Worm (Caenorhabditis elegans) whole organism, L3 larva: ENCODE data around the gene K09E9.7.

Source experiments
- R02D3.7 ChIP-seq: fragments of 150-350 bp; optimal IDR thresholded peaks from 2 replicates; lab custom pipeline; 2014; ENCODE audit warnings: missing biosample characterization, missing genetic modification characterization
- ZK546.5 ChIP-seq: sonication (generic microtip); optimal IDR thresholded peaks from 2 replicates; lab custom pipeline; 2017; ENCODE audit warnings: missing biosample characterization, missing genetic modification characterization
- aly-2 ChIP-seq: fragments of 150-350 bp; optimal IDR thresholded peaks from 2 replicates; lab custom pipeline; 2014; ENCODE audit warnings: missing biosample characterization, missing genetic modification characterization
- ama-1 ChIP-seq: fragments of 150-350 bp; optimal IDR thresholded peaks from 2 replicates; lab custom pipeline; 2018
- ceh-82 ChIP-seq: fragments of 150-350 bp; optimal IDR thresholded peaks from 2 replicates; lab custom pipeline; 2014; ENCODE audit warnings: missing biosample characterization, missing genetic modification characterization
- daf-12 ChIP-seq: fragments of 150-350 bp; optimal IDR thresholded peaks from 2 replicates; lab custom pipeline; 2014; ENCODE audit warnings: missing biosample characterization, missing genetic modification reagents, missing genetic modification characterization
- egl-27 ChIP-seq: sonication (generic microtip); optimal IDR thresholded peaks from 4 replicates; lab custom pipeline; 2017; ENCODE audit warnings: missing biosample characterization, missing genetic modification reagents, missing genetic modification characterization
- elt-2 ChIP-seq: sonication (generic microtip); optimal IDR thresholded peaks from 2 replicates; lab custom pipeline; 2016; ENCODE audit warnings: missing genetic modification reagents, mild to moderate bottlenecking, missing genetic modification characterization, missing compliant biosample characterization
- eor-1 ChIP-seq, 2 experiments: fragments of 150-350 bp; optimal IDR thresholded peaks; 2 replicates each; lab custom pipeline; 2014 to 2018; ENCODE audit warnings: missing biosample characterization in 2 of 2, missing genetic modification characterization in 2 of 2
- fkh-10 ChIP-seq: sonication (generic microtip); optimal IDR thresholded peaks from 2 replicates; lab custom pipeline; 2017; ENCODE audit warnings: missing biosample characterization, missing genetic modification reagents, missing genetic modification characterization
- fkh-2 ChIP-seq: fragments of 150-350 bp; optimal IDR thresholded peaks from 2 replicates; lab custom pipeline; 2014; ENCODE audit warnings: missing biosample characterization, missing genetic modification reagents, missing genetic modification characterization
- fos-1 ChIP-seq: fragments of 150-350 bp; optimal IDR thresholded peaks from 2 replicates; lab custom pipeline; 2014; ENCODE audit warnings: missing biosample characterization, missing genetic modification characterization
- hmg-11 ChIP-seq: sonication (generic microtip); optimal IDR thresholded peaks from 2 replicates; lab custom pipeline; 2016; ENCODE audit warnings: missing genetic modification characterization, missing compliant biosample characterization
- jun-1 ChIP-seq: fragments of 150-350 bp; optimal IDR thresholded peaks from 2 replicates; lab custom pipeline; 2014; ENCODE audit warnings: missing biosample characterization, missing genetic modification reagents, missing genetic modification characterization
- lin-39 ChIP-seq: fragments of 150-350 bp; optimal IDR thresholded peaks from 2 replicates; lab custom pipeline; 2018; ENCODE audit warnings: missing biosample characterization, missing genetic modification reagents, missing genetic modification characterization
- nfya-1 ChIP-seq: sonication (generic microtip); optimal IDR thresholded peaks from 2 replicates; lab custom pipeline; 2017; ENCODE audit warnings: missing genetic modification characterization, mild to moderate bottlenecking, missing compliant biosample characterization, antibody characterized with exemption, moderate library complexity; ENCODE audit not compliant: insufficient read depth
- nhr-11 ChIP-seq: fragments of 150-350 bp; optimal IDR thresholded peaks from 2 replicates; lab custom pipeline; 2014; ENCODE audit warnings: missing biosample characterization, missing genetic modification characterization
- nhr-12 ChIP-seq: fragments of 150-350 bp; optimal IDR thresholded peaks from 2 replicates; lab custom pipeline; 2014; ENCODE audit warnings: missing biosample characterization, missing genetic modification characterization
- nhr-23 ChIP-seq: fragments of 150-350 bp; optimal IDR thresholded peaks from 2 replicates; lab custom pipeline; 2014; ENCODE audit warnings: missing biosample characterization, missing genetic modification reagents, missing genetic modification characterization
- pha-4 ChIP-seq: fragments of 150-350 bp; optimal IDR thresholded peaks from 2 replicates; lab custom pipeline; 2014; ENCODE audit warnings: missing biosample characterization, missing genetic modification reagents, missing genetic modification characterization
- pqm-1 ChIP-seq: fragments of 150-350 bp; optimal IDR thresholded peaks from 2 replicates; lab custom pipeline; 2017; ENCODE audit warnings: missing biosample characterization, missing genetic modification characterization, inconsistent platforms
- sea-2 ChIP-seq: fragments of 150-350 bp; sonication (generic microtip); optimal IDR thresholded peaks from 4 replicates; lab custom pipeline; 2014; ENCODE audit warnings: missing biosample characterization, missing genetic modification reagents, missing genetic modification characterization
- skn-1 ChIP-seq: fragments of 150-350 bp; optimal IDR thresholded peaks from 2 replicates; lab custom pipeline; 2014; ENCODE audit warnings: missing biosample characterization, missing genetic modification characterization
- snpc-4 ChIP-seq: fragments of 150-350 bp; optimal IDR thresholded peaks from 2 replicates; lab custom pipeline; 2014; ENCODE audit warnings: missing biosample characterization, missing genetic modification characterization
- unc-39 ChIP-seq: sonication (generic microtip); optimal IDR thresholded peaks from 4 replicates; lab custom pipeline; 2017; ENCODE audit warnings: missing biosample characterization, missing genetic modification characterization
- unc-62 ChIP-seq: fragments of 150-350 bp; sonication (generic microtip); optimal IDR thresholded peaks from 4 replicates; lab custom pipeline; 2014; ENCODE audit warnings: missing biosample characterization, missing genetic modification reagents, missing genetic modification characterization
- zag-1 ChIP-seq: fragments of 150-350 bp; optimal IDR thresholded peaks from 2 replicates; lab custom pipeline; 2014; ENCODE audit warnings: missing biosample characterization, missing genetic modification characterization

The K09E9.7 gene

DNA sequence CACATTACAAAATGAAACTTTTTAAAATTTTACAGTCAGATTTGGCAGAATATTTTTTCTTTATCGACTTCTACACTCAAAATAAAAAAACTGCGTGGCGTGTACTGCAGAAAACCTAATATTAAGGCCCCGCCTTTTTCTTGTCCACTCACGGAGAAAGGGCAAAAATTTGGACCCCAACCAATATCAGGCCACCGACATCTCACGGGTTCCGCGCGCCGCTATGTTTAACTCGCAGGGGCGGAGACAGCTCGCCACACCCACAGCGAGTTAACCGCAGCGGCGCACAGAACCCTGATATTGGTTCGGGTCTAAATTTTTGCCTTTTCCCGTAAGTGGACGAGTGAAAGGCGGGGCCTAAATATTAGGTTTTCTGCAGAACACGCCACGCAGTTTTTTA, 23.0 kb downstream of the K09E9.7 start:
- peak; percentile 41 for TF ChIP-seq snpc-4 (tag; lab: Kevin White, UChicago)
- no peak for TF ChIP-seq nfya-1 (tag; lab: Kevin White, UChicago)
- TF ChIP-seq fkh-10 (GFP tag; lab: Kevin White, UChicago): no peak
- no peak for TF ChIP-seq unc-39

DNA sequence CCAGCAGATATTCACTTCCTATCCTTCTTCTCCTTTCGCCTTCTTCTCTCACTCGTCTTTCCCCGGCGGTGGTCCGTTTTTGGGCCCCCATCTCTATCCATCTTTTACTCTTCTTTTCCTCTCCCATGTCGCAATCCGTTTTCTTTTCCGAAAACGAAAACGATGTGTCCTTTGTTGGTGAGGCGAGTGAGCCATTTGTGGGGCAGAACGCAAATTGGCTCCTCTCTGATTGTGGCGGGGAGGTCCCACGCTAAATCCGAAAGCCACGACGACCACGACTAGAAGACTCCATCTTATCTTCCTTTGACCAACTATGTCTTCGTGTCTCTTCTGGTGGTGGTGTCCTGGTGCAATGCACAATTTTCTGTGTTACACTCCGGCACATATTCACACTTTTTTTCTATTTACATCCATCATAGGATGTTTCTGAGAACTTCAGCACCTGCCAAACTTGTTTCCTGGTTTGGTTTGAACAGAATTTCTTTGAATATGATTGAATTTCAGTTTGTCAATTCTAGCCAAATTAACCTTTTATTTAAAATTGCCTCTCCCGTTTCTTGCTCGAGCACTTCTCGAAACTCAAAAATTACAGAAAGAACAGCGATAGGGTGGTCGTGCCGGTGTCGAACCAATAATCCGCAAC, 25.6 kb downstream of the K09E9.7 start, which contains the start of gene pcdr-1:
pcdr-1 (plus strand) TSS at position 593 of the 643 bp plus-strand sequence.
- TF ChIP-seq daf-12 (tag; lab: Kevin White, UChicago): no peak
- peak; percentile 7 for TF ChIP-seq nfya-1 (tag; lab: Kevin White, UChicago)
- TF ChIP-seq unc-39: no peak
- no peak for TF ChIP-seq nhr-12 (tag; lab: Kevin White, UChicago)

DNA sequence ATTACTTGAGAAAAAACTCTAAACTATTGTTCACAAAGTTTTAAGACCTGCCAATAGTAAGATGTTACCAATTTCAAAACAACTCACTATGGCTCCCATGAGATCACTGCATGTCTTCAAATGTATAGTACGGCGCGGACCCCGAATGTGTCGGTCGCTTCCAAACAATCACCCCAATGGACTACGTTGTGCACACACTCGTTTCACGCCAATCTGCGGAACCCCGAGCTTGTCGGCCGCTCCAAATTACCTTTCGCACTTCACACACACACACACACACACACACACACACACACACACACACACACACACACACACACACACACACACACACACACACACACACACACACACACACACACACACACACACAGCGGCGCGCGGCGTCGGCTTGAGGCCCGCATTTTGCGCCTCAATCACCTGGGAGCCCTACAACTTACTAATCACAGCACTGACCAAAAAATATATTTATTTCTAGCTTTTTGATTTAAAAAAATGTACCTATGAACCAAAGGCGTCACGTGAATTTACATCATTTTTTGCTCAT, 27.4 kb downstream of the K09E9.7 start:
- TF ChIP-seq lin-39: peak; percentile 9
- TF ChIP-seq ama-1 (lab: Kevin White, UChicago): no peak
- TF ChIP-seq, all 47 proteins: peak for 1

DNA sequence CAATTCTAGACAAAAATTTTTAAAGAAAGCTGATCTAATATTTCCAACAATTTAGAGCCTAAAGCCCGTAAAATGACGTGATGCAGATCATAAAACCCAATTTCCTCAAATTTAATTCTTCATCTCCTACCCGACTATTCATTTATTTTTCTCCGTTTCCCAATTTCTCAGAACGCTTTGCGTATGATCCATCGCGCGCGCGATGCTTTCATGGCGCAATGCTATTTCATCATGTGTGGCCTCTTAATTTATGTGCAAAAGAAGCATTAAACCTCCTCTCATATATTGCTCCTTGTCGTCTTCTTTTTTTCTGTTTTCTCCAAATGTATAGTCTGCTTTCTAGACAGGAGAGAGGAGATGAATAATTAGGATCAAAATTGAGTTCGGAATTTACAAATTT, 28.0 kb downstream of the K09E9.7 start:
- no peak for TF ChIP-seq sea-2 (GFP tag; lab: Kevin White, UChicago)
- no peak for TF ChIP-seq fkh-2 (tag; lab: Kevin White, UChicago)
- no peak for TF ChIP-seq nhr-23 (tag; lab: Kevin White, UChicago)
- TF ChIP-seq nhr-11 (tag; lab: Kevin White, UChicago): no peak

DNA sequence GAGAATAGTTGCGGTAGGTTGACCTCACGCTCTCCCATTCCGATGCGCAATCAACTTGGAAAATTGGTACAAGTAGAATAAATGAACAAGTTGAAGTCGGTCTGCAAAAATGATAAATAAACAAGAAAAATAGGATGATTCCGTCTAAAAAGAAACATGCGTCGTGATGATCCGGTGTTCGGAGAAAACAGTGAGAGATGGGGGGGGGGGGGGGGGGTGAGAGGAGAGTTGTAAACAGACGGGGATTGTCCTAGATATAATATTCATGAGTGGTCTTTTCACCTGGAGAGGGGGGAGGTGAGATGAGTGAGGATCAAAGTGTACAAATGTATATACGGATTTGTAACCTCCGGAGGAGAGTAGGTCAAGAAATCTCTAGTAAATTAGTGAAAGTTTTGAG, 34.9 kb downstream of the K09E9.7 start, which contains the start of gene F59D12.2:
F59D12.2 (minus strand) TSS at position 101 of the 400 bp plus-strand sequence.
- no peak for TF ChIP-seq unc-62
- TF ChIP-seq R02D3.7 (tag; lab: Kevin White, UChicago): no peak
- no peak for TF ChIP-seq ZK546.5
- TF ChIP-seq eor-1 (tag; optimal IDR thresholded peaks at IDR 0.05; lab: Kevin White, UChicago): no peak
- TF ChIP-seq zag-1 (tag; lab: Kevin White, UChicago): no peak
- no peak for TF ChIP-seq fkh-2 (tag; lab: Kevin White, UChicago)
- no peak for TF ChIP-seq egl-27 (tag; lab: Kevin White, UChicago)
- TF ChIP-seq ama-1 (lab: Kevin White, UChicago): no peak
- TF ChIP-seq nfya-1 (tag; lab: Kevin White, UChicago): no peak
- TF ChIP-seq fkh-10 (GFP tag; lab: Kevin White, UChicago): no peak
- TF ChIP-seq snpc-4 (tag; lab: Kevin White, UChicago): no peak
- no peak for TF ChIP-seq jun-1 (tag; lab: Kevin White, UChicago)

DNA sequence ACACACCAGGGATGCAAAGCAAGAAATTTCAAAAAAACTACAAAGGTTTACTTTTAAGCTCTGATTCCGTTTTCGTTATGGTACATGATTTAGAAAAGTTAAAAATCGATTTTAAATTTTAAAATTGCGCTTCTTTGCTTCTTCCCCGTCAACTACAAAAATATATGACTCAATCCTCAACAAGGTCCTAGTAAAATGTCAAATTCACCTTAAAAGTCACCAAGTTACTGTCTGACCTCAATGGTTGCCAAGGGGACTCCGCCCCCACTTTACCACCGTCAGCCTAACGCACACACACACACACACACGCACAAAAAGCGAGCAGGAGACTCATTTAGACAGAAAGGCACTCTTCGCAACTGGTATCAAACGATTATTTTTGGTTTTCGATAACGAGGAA, 40.7 kb downstream of the K09E9.7 start, which contains the start of gene gpn-1:
gpn-1 (plus strand) TSS at position 301 of the 400 bp plus-strand sequence.
- TF ChIP-seq nhr-12 (tag; lab: Kevin White, UChicago) (no peak), jun-1 (tag; lab: Kevin White, UChicago) (no peak), hmg-11 (tag; lab: Kevin White, UChicago) (no peak), skn-1 (no peak), fos-1 (tag; lab: Kevin White, UChicago) (no peak), aly-2 (no peak)

DNA sequence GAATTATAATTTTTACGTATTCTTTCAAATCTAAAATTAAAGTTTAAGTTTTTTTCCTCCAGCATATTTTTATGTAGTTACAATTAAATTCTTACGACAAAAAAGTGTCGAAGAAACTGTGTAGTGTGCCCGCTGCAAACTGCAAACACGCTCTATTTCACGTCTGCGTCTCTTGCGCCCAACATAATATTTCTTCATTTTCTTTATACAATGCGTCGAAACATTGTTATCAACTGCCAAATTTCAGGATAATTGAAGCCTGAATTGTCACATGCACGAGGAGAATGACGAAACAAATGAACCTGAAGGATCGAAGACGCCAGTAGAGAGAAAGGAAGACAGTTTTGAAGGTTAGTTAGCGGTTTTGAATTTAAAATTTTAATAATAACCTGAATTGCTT, 48.5 kb downstream of the K09E9.7 start, which contains the start of gene C03H12.1:
C03H12.1 (plus strand) TSS at position 206 of the 400 bp plus-strand sequence.
- peak; percentile 21 for TF ChIP-seq pha-4 (tag; lab: Kevin White, UChicago)
- no peak for TF ChIP-seq R02D3.7 (tag; lab: Kevin White, UChicago)
- TF ChIP-seq nfya-1 (tag; lab: Kevin White, UChicago): no peak
- no peak for TF ChIP-seq ceh-82
- peak; percentile 61 for TF ChIP-seq elt-2 (tag; lab: Kevin White, UChicago)
- peak; percentile 1 for TF ChIP-seq hmg-11 (tag; lab: Kevin White, UChicago)
- peak; percentile 61 for TF ChIP-seq pqm-1 (tag; lab: Kevin White, UChicago)
